Fruit fly (Drosophila melanogaster) whole organism, embryonic: ENCODE data around the gene Tmep.
A peak's percentile ranks its signal among the peaks of the same experiment; 100 is the strongest.

Experiments
- CG10267 ChIP-seq: fragments of 200-800 bp; sonication (Bioruptor generic); optimal IDR thresholded peaks from 2 replicates; lab custom pipeline; 2018; ENCODE audit warnings: missing biosample characterization, mild to moderate bottlenecking, missing genetic modification characterization, moderate library complexity
- CG10274 ChIP-seq: fragments of 200-800 bp; sonication (Bioruptor generic); optimal IDR thresholded peaks from 3 replicates; lab custom pipeline; 2017; ENCODE audit warnings: missing biosample characterization, mild to moderate bottlenecking, missing genetic modification characterization
- CG11456 ChIP-seq: fragments of 200-800 bp; sonication (Bioruptor generic); IDR thresholded peaks from 3 replicates; pipeline ENCODE4 v1.3.6; 2022; ENCODE audit warnings: missing biosample characterization, missing genetic modification characterization
- CG11504 ChIP-seq: fragments of 200-800 bp; sonication (Bioruptor generic); optimal IDR thresholded peaks from 3 replicates; lab custom pipeline; 2019; ENCODE audit warnings: missing biosample characterization, mild to moderate bottlenecking, missing genetic modification characterization, moderate library complexity
- CG12942 ChIP-seq: fragments of 200-800 bp; sonication (Bioruptor generic); optimal IDR thresholded peaks from 3 replicates; lab custom pipeline; 2016; ENCODE audit warnings: missing biosample characterization, missing genetic modification characterization
- CG13624 ChIP-seq: fragments of 200-800 bp; sonication (Bioruptor generic); optimal IDR thresholded peaks from 2 replicates; lab custom pipeline; 2016; ENCODE audit warnings: missing biosample characterization, missing genetic modification characterization
- CG1647 ChIP-seq: fragments of 200-800 bp; sonication (Bioruptor generic); optimal IDR thresholded peaks from 3 replicates; lab custom pipeline; 2016; ENCODE audit warnings: missing biosample characterization, missing genetic modification characterization
- CG17359 ChIP-seq: fragments of 200-800 bp; sonication (Bioruptor generic); optimal IDR thresholded peaks from 3 replicates; lab custom pipeline; 2018; ENCODE audit warnings: missing biosample characterization, mild to moderate bottlenecking, missing genetic modification characterization, moderate library complexity
- CG17802 ChIP-seq: fragments of 200-800 bp; sonication (Bioruptor generic); optimal IDR thresholded peaks from 2 replicates; lab custom pipeline; 2018; ENCODE audit warnings: missing biosample characterization, mild to moderate bottlenecking, missing genetic modification characterization, moderate library complexity
- CG17829 ChIP-seq: fragments of 200-800 bp; optimal IDR thresholded peaks from 2 replicates; lab custom pipeline; 2019; ENCODE audit warnings: missing biosample characterization, mild to moderate bottlenecking, missing genetic modification characterization, moderate library complexity
- CG18599 ChIP-seq: fragments of 200-800 bp; sonication (Bioruptor generic); optimal IDR thresholded peaks from 3 replicates; lab custom pipeline; 2017; ENCODE audit warnings: missing biosample characterization, missing genetic modification characterization, mild to moderate bottlenecking, moderate library complexity, missing genetic modification reagents
- CG2875 ChIP-seq: fragments of 200-800 bp; sonication (Bioruptor generic); optimal IDR thresholded peaks from 2 replicates; lab custom pipeline; 2017; ENCODE audit warnings: missing biosample characterization, mild to moderate bottlenecking, missing genetic modification characterization, missing genetic modification reagents
- CG2889 ChIP-seq: fragments of 200-800 bp; sonication (Bioruptor generic); IDR thresholded peaks from 3 replicates; pipeline ENCODE4 v1.3.6; 2022; ENCODE audit warnings: missing biosample characterization, missing genetic modification characterization
- CG30403 ChIP-seq: fragments of 200-800 bp; sonication (Bioruptor generic); optimal IDR thresholded peaks from 3 replicates; lab custom pipeline; 2016; ENCODE audit warnings: missing biosample characterization, missing genetic modification characterization
- CG33557 ChIP-seq: fragments of 200-800 bp; sonication (Bioruptor generic); optimal IDR thresholded peaks from 2 replicates; lab custom pipeline; 2019; ENCODE audit warnings: missing biosample characterization, mild to moderate bottlenecking, missing genetic modification characterization, moderate library complexity
- CG4854 ChIP-seq: fragments of 200-800 bp; sonication (Bioruptor generic); optimal IDR thresholded peaks from 2 replicates; lab custom pipeline; 2016; ENCODE audit warnings: missing biosample characterization, missing genetic modification characterization, inconsistent platforms
- CG5953 ChIP-seq: fragments of 200-800 bp; sonication (Bioruptor generic); IDR thresholded peaks from 2 replicates; pipeline ENCODE4 v1.3.6; 2022; ENCODE audit warnings: missing biosample characterization, missing genetic modification characterization
- CG8290 ChIP-seq, 3 experiments: fragments of 200-800 bp; sonication (Bioruptor generic); optimal IDR thresholded peaks; 2 replicates each; lab custom pipeline; 2016 to 2019; ENCODE audit warnings: missing biosample characterization in 3 of 3, missing genetic modification characterization in 3 of 3, mild to moderate bottlenecking in 2 of 3, moderate library complexity in 1 of 3
- Chrac-16 ChIP-seq: fragments of 200-800 bp; sonication (Bioruptor generic); optimal IDR thresholded peaks from 3 replicates; lab custom pipeline; 2016; ENCODE audit warnings: missing biosample characterization, missing genetic modification characterization
- D ChIP-seq, 2 experiments: fragments of 200-800 bp in 1 of 2; fragments of >200 bp in 1 of 2; sonication (Bioruptor generic) in 1 of 2; optimal IDR thresholded peaks; 2 replicates in 1 of 2; 3 replicates in 1 of 2; lab custom pipeline; 2017; ENCODE audit warnings: mild to moderate bottlenecking in 1 of 2, missing biosample characterization in 1 of 2, missing genetic modification characterization in 1 of 2, missing genetic modification reagents in 1 of 2
- Dfd ChIP-seq, 2 experiments: fragments of >200 bp; optimal IDR thresholded peaks; 2 replicates each; lab custom pipeline; 2017; ENCODE audit warnings: missing biosample characterization in 2 of 2, missing genetic modification characterization in 2 of 2
- Dll ChIP-seq: fragments of 200-800 bp; sonication (Bioruptor generic); IDR thresholded peaks from 4 replicates; pipeline ENCODE4 v1.3.6; 2022; ENCODE audit warnings: missing biosample characterization, missing genetic modification characterization; ENCODE audit not compliant: partially characterized antibody
- HmgD ChIP-seq: fragments of 200-800 bp; sonication (Bioruptor generic); optimal IDR thresholded peaks from 3 replicates; lab custom pipeline; 2016; ENCODE audit warnings: missing biosample characterization, missing genetic modification characterization
- HmgZ ChIP-seq: fragments of 200-800 bp; sonication (Bioruptor generic); optimal IDR thresholded peaks from 2 replicates; lab custom pipeline; 2018; ENCODE audit warnings: missing biosample characterization, mild to moderate bottlenecking, missing genetic modification characterization
- Nf-YC ChIP-seq: fragments of 200-800 bp; optimal IDR thresholded peaks from 3 replicates; lab custom pipeline; 2019; ENCODE audit warnings: missing biosample characterization, mild to moderate bottlenecking, missing genetic modification characterization, moderate library complexity
- Sox100B ChIP-seq: fragments of 200-800 bp; sonication (Bioruptor generic); optimal IDR thresholded peaks from 3 replicates; lab custom pipeline; 2018; ENCODE audit warnings: missing biosample characterization, mild to moderate bottlenecking, missing genetic modification characterization
- Ssrp ChIP-seq: fragments of 200-800 bp; sonication (Bioruptor generic); optimal IDR thresholded peaks from 2 replicates; lab custom pipeline; 2018; ENCODE audit warnings: missing biosample characterization, mild to moderate bottlenecking, missing genetic modification characterization, moderate library complexity
- Stat92E ChIP-seq, 3 experiments: fragments of >200 bp in 2 of 3; fragments of 200-800 bp in 1 of 3; sonication (Bioruptor generic) in 1 of 3; optimal IDR thresholded peaks; 2 replicates each; lab custom pipeline; 2017 to 2019; ENCODE audit warnings: missing biosample characterization in 3 of 3, missing genetic modification characterization in 3 of 3, mild to moderate bottlenecking in 1 of 3, moderate library complexity in 1 of 3
- Xrp1 ChIP-seq: fragments of 200-800 bp; sonication (Bioruptor generic); IDR thresholded peaks from 2 replicates; pipeline ENCODE4 v1.3.6; 2022; ENCODE audit warnings: missing biosample characterization, missing genetic modification characterization
- corto ChIP-seq: fragments of 200-800 bp; sonication (Bioruptor generic); optimal IDR thresholded peaks from 2 replicates; lab custom pipeline; 2016; ENCODE audit warnings: missing biosample characterization, mild to moderate bottlenecking, missing genetic modification characterization, moderate library complexity
- croc ChIP-seq: fragments of 200-800 bp; sonication (Bioruptor generic); conservative IDR thresholded peaks from 3 replicates; pipeline ENCODE4 v1.3.6; 2022; ENCODE audit warnings: missing biosample characterization, missing genetic modification characterization
- cwo ChIP-seq: fragments of 200-800 bp; sonication (Bioruptor generic); optimal IDR thresholded peaks from 3 replicates; lab custom pipeline; 2017; ENCODE audit warnings: missing biosample characterization, missing genetic modification characterization, mild to moderate bottlenecking, moderate library complexity, missing genetic modification reagents
- dan ChIP-seq: fragments of 200-800 bp; sonication (Bioruptor generic); IDR thresholded peaks from 2 replicates; pipeline ENCODE4 v1.3.6; 2022; ENCODE audit warnings: missing biosample characterization, missing genetic modification characterization
- dimm ChIP-seq: fragments of 200-800 bp; sonication (Bioruptor generic); IDR thresholded peaks from 2 replicates; pipeline ENCODE4 v1.3.6; 2022; ENCODE audit warnings: missing biosample characterization, missing genetic modification characterization
- fd96Cb ChIP-seq: fragments of 200-800 bp; sonication (Bioruptor generic); optimal IDR thresholded peaks from 2 replicates; lab custom pipeline; 2018; ENCODE audit warnings: missing biosample characterization, mild to moderate bottlenecking, missing genetic modification characterization, moderate library complexity
- h ChIP-seq: fragments of >200 bp; optimal IDR thresholded peaks from 2 replicates; lab custom pipeline; 2017
- her ChIP-seq: fragments of 200-800 bp; sonication (Bioruptor generic); optimal IDR thresholded peaks from 2 replicates; lab custom pipeline; 2016; ENCODE audit warnings: missing biosample characterization, missing genetic modification characterization
- hth ChIP-seq: fragments of >200 bp; optimal IDR thresholded peaks from 2 replicates; lab custom pipeline; 2017; ENCODE audit warnings: inconsistent platforms
- jumu ChIP-seq: fragments of 200-800 bp; sonication (Bioruptor generic); optimal IDR thresholded peaks from 3 replicates; lab custom pipeline; 2016; ENCODE audit warnings: missing biosample characterization, missing genetic modification characterization
- pan ChIP-seq, 4 experiments: fragments of >200 bp in 3 of 4; fragments of 200-800 bp in 1 of 4; sonication (Bioruptor generic) in 1 of 4; optimal IDR thresholded peaks in 3 of 4; IDR thresholded peaks in 1 of 4; 2 replicates each; pipeline versions ENCODE4 v1.3.6 to Lab custom; 2017 to 2022; ENCODE audit warnings: missing biosample characterization in 2 of 4, missing genetic modification characterization in 2 of 4, mixed read lengths in 1 of 4
- sd ChIP-seq: fragments of 200-800 bp; sonication (Bioruptor generic); optimal IDR thresholded peaks from 3 replicates; lab custom pipeline; 2018; ENCODE audit warnings: missing biosample characterization, mild to moderate bottlenecking, missing genetic modification characterization, moderate library complexity
- sim ChIP-seq: fragments of 200-800 bp; sonication (Bioruptor generic); IDR thresholded peaks from 2 replicates; pipeline ENCODE4 v1.3.6; 2022; ENCODE audit warnings: missing biosample characterization, missing genetic modification characterization
- sr ChIP-seq: fragments of 200-800 bp; sonication (Bioruptor generic); IDR thresholded peaks from 3 replicates; pipeline ENCODE4 v1.3.6; 2022; ENCODE audit warnings: missing biosample characterization, missing genetic modification characterization
- sug ChIP-seq: fragments of 200-800 bp; optimal IDR thresholded peaks from 2 replicates; lab custom pipeline; 2019; ENCODE audit warnings: missing biosample characterization, mild to moderate bottlenecking, missing genetic modification characterization, moderate library complexity
- tll ChIP-seq, 2 experiments: fragments of 200-800 bp in 1 of 2; fragments of >200 bp in 1 of 2; sonication (Bioruptor generic) in 1 of 2; optimal IDR thresholded peaks; 2 replicates each; lab custom pipeline; 2017 to 2019; ENCODE audit warnings: missing biosample characterization in 2 of 2, missing genetic modification characterization in 2 of 2, mild to moderate bottlenecking in 1 of 2, moderate library complexity in 1 of 2
- unc-4 ChIP-seq: fragments of 200-800 bp; sonication (Bioruptor generic); IDR thresholded peaks from 2 replicates; pipeline ENCODE4 v1.3.6; 2022; ENCODE audit warnings: missing biosample characterization, missing genetic modification characterization; ENCODE audit not compliant: partially characterized antibody
- unpg ChIP-seq: fragments of 200-800 bp; sonication (Bioruptor generic); optimal IDR thresholded peaks from 3 replicates; lab custom pipeline; 2018; ENCODE audit warnings: missing biosample characterization, mild to moderate bottlenecking, missing genetic modification characterization, moderate library complexity

The Tmep gene

DNA sequence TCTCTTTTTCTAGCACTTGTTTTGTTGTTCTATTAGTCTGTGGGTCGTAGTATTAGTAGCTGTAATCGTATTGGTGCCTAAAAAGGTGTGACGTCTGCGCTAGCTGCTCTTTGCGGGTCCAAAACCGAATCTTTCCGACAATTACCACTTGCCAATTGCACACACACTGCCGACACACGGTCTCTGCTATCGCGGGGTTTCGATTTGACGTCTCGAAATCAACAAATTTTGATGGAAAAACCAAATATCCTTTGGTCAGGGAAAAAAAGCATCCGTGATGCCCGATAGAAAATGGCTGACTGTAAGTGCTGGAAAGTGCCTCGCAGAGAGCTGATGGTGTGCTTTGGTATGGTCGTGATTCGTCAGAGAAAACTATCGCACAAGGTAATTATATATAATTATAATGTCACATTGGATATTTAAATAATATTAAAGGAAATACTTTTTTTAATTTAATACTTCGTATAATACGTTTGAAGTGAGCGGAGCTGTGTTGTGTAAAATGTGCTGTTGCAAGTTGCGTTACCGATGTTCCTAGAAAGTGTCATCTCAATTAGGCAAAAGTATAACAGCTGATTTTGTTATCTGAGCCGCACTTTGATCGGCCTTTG, 10.7 kb upstream of the Tmep start, which contains the start of the genes Pex10 and CG12099 (continued):
- peak; percentile 93 for TF ChIP-seq sug
- peak; percentile 60 for TF ChIP-seq CG2875 (GFP tag; lab: Kevin White, UChicago)
- TF ChIP-seq CG2889 (GFP tag; lab: Robert Waterston, UW), result peak; percentile 79
- TF ChIP-seq unpg, result peak; percentile 86
- peak in 1 of 3 experiments; percentile 56 for TF ChIP-seq Stat92E (GFP tag; optimal IDR thresholded peaks at IDR 0.05; lab: Kevin White, UChicago)
- TF ChIP-seq CG17802 (tag; lab: Kevin White, UChicago), result peak; percentile 45
- TF ChIP-seq sr, result peak; percentile 47; the same call in 1 of the 3 replicates
- peak; percentile 84 for TF ChIP-seq HmgZ (tag; lab: Kevin White, UChicago)
- TF ChIP-seq CG30403, result peak; percentile 96
- TF ChIP-seq CG4854 (GFP tag; lab: Kevin White, UChicago), result peak; percentile 74
- no peak for TF ChIP-seq h (lab: Kevin White, UChicago)
- TF ChIP-seq CG8290 (GFP tag; optimal IDR thresholded peaks at IDR 0.05; lab: Kevin White, UChicago), result peak; percentile 90
- TF ChIP-seq CG8290 (tag; optimal IDR thresholded peaks at IDR 0.05; lab: Kevin White, UChicago), result peak in 1 of 2 experiments; percentile 74
- no peak for TF ChIP-seq CG11504 (tag; lab: Kevin White, UChicago)
- TF ChIP-seq tll (GFP tag; optimal IDR thresholded peaks at IDR 0.05; lab: Kevin White, UChicago), result peak; percentile 20 to 70
- TF ChIP-seq dan, result peak; percentile 77
- peak; percentile 93 for TF ChIP-seq CG11456
- no peak for TF ChIP-seq D (optimal IDR thresholded peaks at IDR 0.05; lab: Kevin White, UChicago)
- peak; percentile 68 for TF ChIP-seq D (GFP tag; optimal IDR thresholded peaks at IDR 0.05; lab: Kevin White, UChicago)
- peak; percentile 90 for TF ChIP-seq croc (GFP tag; lab: Robert Waterston, UW)
- TF ChIP-seq HmgD (GFP tag; lab: Kevin White, UChicago), result no peak
- TF ChIP-seq jumu (GFP tag; lab: Kevin White, UChicago), result peak; percentile 55
- TF ChIP-seq CG12942 (GFP tag; lab: Kevin White, UChicago), result peak; percentile 92
- peak; percentile 84 for TF ChIP-seq CG33557 (GFP tag; lab: Kevin White, UChicago)
- peak; percentile 86 for TF ChIP-seq Nf-YC (tag; lab: Kevin White, UChicago)
- peak; percentile 89 for TF ChIP-seq CG18599 (GFP tag; lab: Kevin White, UChicago)
- no peak for TF ChIP-seq dimm (GFP tag; lab: Robert Waterston, UW)
- no peak for TF ChIP-seq Sox100B
- peak; percentile 68 for TF ChIP-seq CG5953
- TF ChIP-seq CG1647, result peak; percentile 79
- TF ChIP-seq sim (GFP tag; lab: Robert Waterston, UW), result peak; percentile 46; the same call in 1 of the 2 replicates
- peak; percentile 100 for TF ChIP-seq CG10267 (tag; lab: Kevin White, UChicago)
- peak; percentile 91 for TF ChIP-seq Chrac-16 (GFP tag; lab: Kevin White, UChicago)
- no peak for TF ChIP-seq sd (tag; lab: Kevin White, UChicago)
- no peak for TF ChIP-seq her
- TF ChIP-seq corto (GFP tag; lab: Kevin White, UChicago), result peak; percentile 88
- TF ChIP-seq Dll (GFP tag; lab: Robert Waterston, UW), result peak; percentile 99
- peak; percentile 67 for TF ChIP-seq cwo (GFP tag; lab: Kevin White, UChicago)
- TF ChIP-seq Dfd (GFP tag; optimal IDR thresholded peaks at IDR 0.05; lab: Kevin White, UChicago), result no peak
- TF ChIP-seq pan (optimal IDR thresholded peaks at IDR 0.05; lab: Kevin White, UChicago), result no peak
- TF ChIP-seq pan (GFP tag; optimal IDR thresholded peaks at IDR 0.05 in 1 of 2, IDR thresholded peaks at IDR 0.05 in 1 of 2), result peak in 1 of 2 experiments; percentile 89
- peak; percentile 63 for TF ChIP-seq CG10274
- TF ChIP-seq CG17359 (tag; lab: Kevin White, UChicago), result peak; percentile 85
- TF ChIP-seq CG13624 (GFP tag; lab: Kevin White, UChicago), result peak; percentile 53
- no peak for TF ChIP-seq hth (lab: Kevin White, UChicago)
- TF ChIP-seq Ssrp, result peak; percentile 82
- TF ChIP-seq fd96Cb (tag; lab: Kevin White, UChicago), result peak; percentile 71
- peak; percentile 92 for TF ChIP-seq CG17829 (tag; lab: Kevin White, UChicago)
- peak; percentile 96 for TF ChIP-seq unc-4 (GFP tag; lab: Robert Waterston, UW)
- peak; percentile 93 for TF ChIP-seq Xrp1
